Fruit fly (Drosophila melanogaster) whole organism, embryonic: Measurements from ENCODE around the gene pot.

Experiments
- Adf1 ChIP-seq: fragments of 200-800 bp; sonication (Bioruptor generic); IDR thresholded peaks from 2 replicates; pipeline ENCODE4 v1.3.6; 2022; ENCODE audit warnings: missing biosample characterization, missing genetic modification characterization
- BtbVII ChIP-seq: fragments of 200-800 bp; sonication (Bioruptor generic); optimal IDR thresholded peaks from 3 replicates; lab custom pipeline; 2017; ENCODE audit warnings: missing biosample characterization, mild to moderate bottlenecking, missing genetic modification characterization
- CG10274 ChIP-seq: fragments of 200-800 bp; sonication (Bioruptor generic); optimal IDR thresholded peaks from 3 replicates; lab custom pipeline; 2017; ENCODE audit warnings: missing biosample characterization, mild to moderate bottlenecking, missing genetic modification characterization
- CG12236 ChIP-seq: fragments of 200-800 bp; sonication (Bioruptor generic); optimal IDR thresholded peaks from 2 replicates; lab custom pipeline; 2016; ENCODE audit warnings: missing biosample characterization, missing genetic modification characterization
- CG12659 ChIP-seq: fragments of 200-800 bp; sonication (Bioruptor generic); optimal IDR thresholded peaks from 3 replicates; lab custom pipeline; 2017; ENCODE audit warnings: mild to moderate bottlenecking, missing biosample characterization, missing genetic modification reagents, missing genetic modification characterization
- CG12769 ChIP-seq: fragments of 200-800 bp; sonication (Bioruptor generic); optimal IDR thresholded peaks from 2 replicates; lab custom pipeline; 2019; ENCODE audit warnings: missing biosample characterization, mild to moderate bottlenecking, missing genetic modification characterization, moderate library complexity
- CG2889 ChIP-seq: fragments of 200-800 bp; sonication (Bioruptor generic); IDR thresholded peaks from 3 replicates; pipeline ENCODE4 v1.3.6; 2022; ENCODE audit warnings: missing biosample characterization, missing genetic modification characterization
- CG31224 ChIP-seq: fragments of 200-800 bp; sonication (Bioruptor generic); IDR thresholded peaks from 2 replicates; pipeline ENCODE4 v1.3.6; 2022; ENCODE audit warnings: missing biosample characterization, missing genetic modification characterization
- CG32772 ChIP-seq: fragments of 200-800 bp; sonication (Bioruptor generic); IDR thresholded peaks from 2 replicates; pipeline ENCODE4 v1.3.6; 2022; ENCODE audit warnings: missing biosample characterization, missing genetic modification characterization
- CG34422 ChIP-seq: fragments of 200-800 bp; sonication (Bioruptor generic); IDR thresholded peaks from 3 replicates; pipeline ENCODE4 v1.3.6; 2022; ENCODE audit warnings: missing biosample characterization, missing genetic modification characterization
- CG4730 ChIP-seq: fragments of 200-800 bp; sonication (Bioruptor generic); IDR thresholded peaks from 2 replicates; pipeline ENCODE4 v1.3.6; 2022; ENCODE audit warnings: missing biosample characterization, missing genetic modification characterization
- CG6272 ChIP-seq: fragments of 200-800 bp; sonication (Bioruptor generic); IDR thresholded peaks from 2 replicates; pipeline ENCODE4 v1.3.6; 2022; ENCODE audit warnings: missing biosample characterization, missing genetic modification characterization
- CG6813 ChIP-seq: fragments of 200-800 bp; sonication (Bioruptor generic); optimal IDR thresholded peaks from 2 replicates; lab custom pipeline; 2017; ENCODE audit warnings: missing biosample characterization, missing genetic modification characterization, mild to moderate bottlenecking, moderate library complexity, missing genetic modification reagents
- CG7963 ChIP-seq: fragments of 200-800 bp; sonication (Bioruptor generic); IDR thresholded peaks from 3 replicates; pipeline ENCODE4 v1.3.6; 2022; ENCODE audit warnings: missing biosample characterization, missing genetic modification characterization; ENCODE audit not compliant: partially characterized antibody
- CG8281 ChIP-seq: fragments of 200-800 bp; sonication (Bioruptor generic); optimal IDR thresholded peaks from 2 replicates; lab custom pipeline; 2018; ENCODE audit warnings: missing biosample characterization, mild to moderate bottlenecking, missing genetic modification characterization, moderate library complexity
- CG8359 ChIP-seq: fragments of 200-800 bp; sonication (Bioruptor generic); optimal IDR thresholded peaks from 2 replicates; lab custom pipeline; 2017; ENCODE audit warnings: missing biosample characterization, mild to moderate bottlenecking, missing genetic modification characterization, borderline replicate concordance
- CG9609 ChIP-seq: fragments of 200-800 bp; sonication (Bioruptor generic); optimal IDR thresholded peaks from 3 replicates; lab custom pipeline; 2016; ENCODE audit warnings: missing biosample characterization, missing genetic modification characterization
- CkIIα-i1 ChIP-seq: fragments of 200-800 bp; sonication (Bioruptor generic); IDR thresholded peaks from 2 replicates; pipeline ENCODE4 v1.3.6; 2022; ENCODE audit warnings: missing biosample characterization, missing genetic modification characterization
- Dp ChIP-seq: fragments of 200-800 bp; sonication (Bioruptor generic); optimal IDR thresholded peaks from 2 replicates; lab custom pipeline; 2018; ENCODE audit warnings: missing biosample characterization, mild to moderate bottlenecking, missing genetic modification characterization, moderate library complexity
- Fer3 ChIP-seq: fragments of 200-800 bp; sonication (Bioruptor generic); optimal IDR thresholded peaks from 2 replicates; lab custom pipeline; 2018; ENCODE audit warnings: missing biosample characterization, mild to moderate bottlenecking, missing genetic modification characterization, moderate library complexity
- H15 ChIP-seq: fragments of 200-800 bp; sonication (Bioruptor generic); IDR thresholded peaks from 3 replicates; pipeline ENCODE4 v1.3.6; 2022; ENCODE audit warnings: missing biosample characterization, missing genetic modification characterization
- HLH4C ChIP-seq: fragments of 200-800 bp; sonication (Bioruptor generic); IDR thresholded peaks from 3 replicates; pipeline ENCODE4 v1.3.6; 2022; ENCODE audit warnings: missing biosample characterization, missing genetic modification characterization; ENCODE audit not compliant: partially characterized antibody
- Hr39 ChIP-seq: fragments of >200 bp; optimal IDR thresholded peaks from 2 replicates; lab custom pipeline; 2017
- Kr ChIP-seq: fragments of 200-800 bp; sonication (Bioruptor generic); optimal IDR thresholded peaks from 2 replicates; lab custom pipeline; 2017; ENCODE audit warnings: missing biosample characterization, mild to moderate bottlenecking, missing genetic modification characterization
- Mad ChIP-seq: fragments of 200-800 bp; sonication (Bioruptor generic); optimal IDR thresholded peaks from 2 replicates; lab custom pipeline; 2016; ENCODE audit warnings: missing biosample characterization, missing genetic modification characterization
- NK7.1 ChIP-seq: fragments of 200-800 bp; sonication (Bioruptor generic); optimal IDR thresholded peaks from 3 replicates; lab custom pipeline; 2016; ENCODE audit warnings: missing biosample characterization, missing genetic modification characterization
- Nf-YB ChIP-seq: fragments of 200-800 bp; sonication (Bioruptor generic); optimal IDR thresholded peaks from 3 replicates; lab custom pipeline; 2019; ENCODE audit warnings: missing biosample characterization, mild to moderate bottlenecking, missing genetic modification characterization, moderate library complexity
- Optix ChIP-seq: fragments of 200-800 bp; sonication (Bioruptor generic); IDR thresholded peaks from 3 replicates; pipeline ENCODE4 v1.3.6; 2022; ENCODE audit warnings: missing biosample characterization, missing genetic modification characterization
- al ChIP-seq: fragments of 200-800 bp; sonication (Bioruptor generic); IDR thresholded peaks from 2 replicates; pipeline ENCODE4 v1.3.6; 2022; ENCODE audit warnings: missing biosample characterization, missing genetic modification characterization
- amos ChIP-seq: fragments of 200-800 bp; sonication (Bioruptor generic); IDR thresholded peaks from 2 replicates; pipeline ENCODE4 v1.3.6; 2022; ENCODE audit warnings: missing biosample characterization, missing genetic modification characterization; ENCODE audit not compliant: partially characterized antibody
- ase ChIP-seq: fragments of 200-800 bp; sonication (Bioruptor generic); IDR thresholded peaks from 3 replicates; pipeline ENCODE4 v1.3.6; 2022; ENCODE audit warnings: missing biosample characterization, missing genetic modification characterization
- bab2 ChIP-seq: fragments of 200-800 bp; sonication (Bioruptor generic); optimal IDR thresholded peaks from 2 replicates; lab custom pipeline; 2016; ENCODE audit warnings: missing biosample characterization, missing genetic modification characterization
- bbx ChIP-seq: fragments of 200-800 bp; sonication (Bioruptor generic); IDR thresholded peaks from 2 replicates; pipeline ENCODE4 v1.3.6; 2022; ENCODE audit warnings: missing biosample characterization, missing genetic modification characterization; ENCODE audit not compliant: partially characterized antibody
- corto ChIP-seq: fragments of 200-800 bp; sonication (Bioruptor generic); optimal IDR thresholded peaks from 2 replicates; lab custom pipeline; 2016; ENCODE audit warnings: missing biosample characterization, mild to moderate bottlenecking, missing genetic modification characterization, moderate library complexity
- gce ChIP-seq: fragments of 200-800 bp; sonication (Bioruptor generic); IDR thresholded peaks from 3 replicates; pipeline ENCODE4 v1.3.6; 2022; ENCODE audit warnings: missing biosample characterization, missing genetic modification characterization
- hbn ChIP-seq: fragments of 200-800 bp; sonication (Bioruptor generic); IDR thresholded peaks from 2 replicates; pipeline ENCODE4 v1.3.6; 2022; ENCODE audit warnings: missing biosample characterization, missing genetic modification characterization; ENCODE audit not compliant: partially characterized antibody
- insv ChIP-seq, 2 experiments: fragments of 200-800 bp; sonication (Bioruptor generic); optimal IDR thresholded peaks; 3 replicates each; lab custom pipeline; 2016 to 2018; ENCODE audit warnings: missing biosample characterization in 2 of 2, missing genetic modification characterization in 2 of 2
- inv ChIP-seq: fragments of 200-800 bp; sonication (Bioruptor generic); IDR thresholded peaks from 2 replicates; pipeline ENCODE4 v1.3.6; 2022; ENCODE audit warnings: missing biosample characterization, missing genetic modification characterization; ENCODE audit not compliant: partially characterized antibody
- jumu ChIP-seq: fragments of 200-800 bp; sonication (Bioruptor generic); optimal IDR thresholded peaks from 3 replicates; lab custom pipeline; 2016; ENCODE audit warnings: missing biosample characterization, missing genetic modification characterization
- ken ChIP-seq: fragments of 200-800 bp; sonication (Bioruptor generic); IDR thresholded peaks from 3 replicates; pipeline ENCODE4 v1.3.6; 2022; ENCODE audit warnings: missing biosample characterization, missing genetic modification characterization
- klu ChIP-seq: fragments of 200-800 bp; sonication (Bioruptor generic); IDR thresholded peaks from 2 replicates; pipeline ENCODE4 v1.3.6; 2022; ENCODE audit warnings: missing biosample characterization, missing genetic modification characterization
- lov ChIP-seq, 2 experiments: fragments of 200-800 bp in 1 of 2; fragments of >200 bp in 1 of 2; sonication (Bioruptor generic) in 1 of 2; IDR thresholded peaks in 1 of 2; optimal IDR thresholded peaks in 1 of 2; 2 replicates in 1 of 2; 3 replicates in 1 of 2; pipeline versions ENCODE4 v1.3.6 to Lab custom; 2017 to 2022; ENCODE audit warnings: missing biosample characterization in 1 of 2, missing genetic modification characterization in 1 of 2
- luna ChIP-seq: fragments of 200-800 bp; sonication (Bioruptor generic); optimal IDR thresholded peaks from 2 replicates; lab custom pipeline; 2016; ENCODE audit warnings: missing biosample characterization, missing genetic modification characterization
- pan ChIP-seq, 4 experiments: fragments of >200 bp in 3 of 4; fragments of 200-800 bp in 1 of 4; sonication (Bioruptor generic) in 1 of 4; optimal IDR thresholded peaks in 3 of 4; IDR thresholded peaks in 1 of 4; 2 replicates each; pipeline versions ENCODE4 v1.3.6 to Lab custom; 2017 to 2022; ENCODE audit warnings: missing biosample characterization in 2 of 4, missing genetic modification characterization in 2 of 4, mixed read lengths in 1 of 4
- peb ChIP-seq: fragments of 200-800 bp; sonication (Bioruptor generic); IDR thresholded peaks from 2 replicates; pipeline ENCODE4 v1.3.6; 2022; ENCODE audit warnings: missing biosample characterization, missing genetic modification characterization
- phol ChIP-seq: fragments of 200-800 bp; sonication (Bioruptor generic); optimal IDR thresholded peaks from 3 replicates; lab custom pipeline; 2018; ENCODE audit warnings: missing biosample characterization, mild to moderate bottlenecking, missing genetic modification characterization, moderate library complexity
- psq ChIP-seq: fragments of 200-800 bp; sonication (Bioruptor generic); optimal IDR thresholded peaks from 2 replicates; lab custom pipeline; 2017; ENCODE audit warnings: missing biosample characterization, missing genetic modification characterization
- pzg ChIP-seq: fragments of 200-800 bp; sonication (Bioruptor generic); optimal IDR thresholded peaks from 3 replicates; lab custom pipeline; 2018; ENCODE audit warnings: missing biosample characterization, mild to moderate bottlenecking, missing genetic modification characterization, moderate library complexity
- repo ChIP-seq: fragments of 200-800 bp; sonication (Bioruptor generic); optimal IDR thresholded peaks from 2 replicates; lab custom pipeline; 2016; ENCODE audit warnings: missing biosample characterization, missing genetic modification characterization
- sisA ChIP-seq: fragments of 200-800 bp; sonication (Bioruptor generic); IDR thresholded peaks from 2 replicates; pipeline ENCODE4 v1.3.6; 2022; ENCODE audit warnings: missing biosample characterization, missing genetic modification characterization
- slbo ChIP-seq: fragments of 200-800 bp; sonication (Bioruptor generic); IDR thresholded peaks from 2 replicates; pipeline ENCODE4 v1.3.6; 2022; ENCODE audit warnings: missing biosample characterization, missing genetic modification characterization

pot gene

DNA sequence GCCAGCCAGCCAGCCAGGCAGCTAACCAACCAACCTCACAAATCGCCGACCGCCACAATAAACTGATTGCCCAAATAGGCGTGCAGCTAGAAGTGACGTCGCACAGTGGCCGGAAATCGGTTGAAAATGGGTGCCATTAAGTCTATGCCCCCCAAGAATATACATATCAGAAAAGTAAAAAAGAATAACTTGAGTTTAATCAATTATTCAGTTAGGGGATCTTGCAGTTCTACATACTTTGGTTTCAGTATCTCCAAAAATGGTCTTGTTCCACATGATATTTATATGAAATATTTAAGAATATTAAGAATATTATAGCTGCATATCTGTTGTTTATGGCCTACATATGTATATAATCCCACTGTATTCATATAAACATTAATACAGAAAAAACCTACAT is 31.7 kb downstream of the pot start (continued):
- TF ChIP-seq Optix (GFP tag; lab: Robert Waterston, UW) (no peak), al (GFP tag; lab: Robert Waterston, UW) (no peak), psq (GFP tag; lab: Kevin White, UChicago) (no peak), CG32772 (GFP tag; lab: Robert Waterston, UW) (no peak), CG12236 (GFP tag; lab: Kevin White, UChicago) (no peak), CG34422 (GFP tag; lab: Robert Waterston, UW) (no peak), peb (no peak), luna (no peak), klu (GFP tag; lab: Robert Waterston, UW) (no peak), bbx (no peak), CG8281 (tag; lab: Kevin White, UChicago) (no peak), corto (GFP tag; lab: Kevin White, UChicago) (no peak), hbn (GFP tag; lab: Robert Waterston, UW) (no peak), pzg (GFP tag; lab: Kevin White, UChicago) (no peak), Adf1 (GFP tag; lab: Robert Waterston, UW) (no peak; the same call in 1 of the 2 replicates), CG9609 (no peak), Mad (GFP tag; lab: Kevin White, UChicago) (no peak), lov (optimal IDR thresholded peaks at IDR 0.05; lab: Kevin White, UChicago) (no peak), lov (GFP tag; IDR thresholded peaks at IDR 0.05; lab: Robert Waterston, UW) (no peak), CG12769 (tag; lab: Kevin White, UChicago) (no peak), CG2889 (GFP tag; lab: Robert Waterston, UW) (no peak), Kr (GFP tag; lab: Kevin White, UChicago) (no peak), insv (GFP tag; optimal IDR thresholded peaks at IDR 0.05; lab: Kevin White, UChicago) (no peak), CG6272 (no peak), jumu (GFP tag; lab: Kevin White, UChicago) (no peak), sisA (GFP tag; lab: Robert Waterston, UW) (no peak), CG10274 (no peak), HLH4C (GFP tag; lab: Robert Waterston, UW) (no peak), Dp (GFP tag; lab: Kevin White, UChicago) (no peak), Fer3 (tag; lab: Kevin White, UChicago) (peak; percentile 43), inv (GFP tag; lab: Robert Waterston, UW) (no peak), CG7963 (GFP tag; lab: Robert Waterston, UW) (no peak), repo (GFP tag; lab: Kevin White, UChicago) (no peak), bab2 (no peak), NK7.1 (GFP tag; lab: Kevin White, UChicago) (no peak), ase (GFP tag; lab: Robert Waterston, UW) (no peak), CG6813 (peak; percentile 27), Hr39 (lab: Kevin White, UChicago) (no peak), gce (no peak), pan (optimal IDR thresholded peaks at IDR 0.05; lab: Kevin White, UChicago) (no peak), pan (GFP tag; optimal IDR thresholded peaks at IDR 0.05 in 1 of 2, IDR thresholded peaks at IDR 0.05 in 1 of 2) (no peak), phol (tag; lab: Kevin White, UChicago) (peak; percentile 48), CkIIα-i1 (GFP tag; lab: Robert Waterston, UW) (no peak), amos (GFP tag; lab: Robert Waterston, UW) (peak; percentile 26; the same call in 1 of the 2 replicates), ken (GFP tag; lab: Robert Waterston, UW) (no peak), slbo (GFP tag; lab: Robert Waterston, UW) (peak; percentile 60), BtbVII (GFP tag; lab: Kevin White, UChicago) (peak; percentile 62), H15 (GFP tag; lab: Robert Waterston, UW) (no peak), CG31224 (0 out of 2 replicates have a peak, but pooled peaks have one; percentile 26), Nf-YB (GFP tag; lab: Kevin White, UChicago) (no peak), CG4730 (GFP tag; lab: Robert Waterston, UW) (no peak), CG8359 (GFP tag; lab: Kevin White, UChicago) (no peak), CG12659 (GFP tag; lab: Kevin White, UChicago) (peak; percentile 58)
